Worm (Caenorhabditis elegans): ENCODE results near the gene rsp-5.
A peak's percentile ranks its signal among the peaks of the same experiment; 100 is the strongest.

rsp-5 gene

DNA sequence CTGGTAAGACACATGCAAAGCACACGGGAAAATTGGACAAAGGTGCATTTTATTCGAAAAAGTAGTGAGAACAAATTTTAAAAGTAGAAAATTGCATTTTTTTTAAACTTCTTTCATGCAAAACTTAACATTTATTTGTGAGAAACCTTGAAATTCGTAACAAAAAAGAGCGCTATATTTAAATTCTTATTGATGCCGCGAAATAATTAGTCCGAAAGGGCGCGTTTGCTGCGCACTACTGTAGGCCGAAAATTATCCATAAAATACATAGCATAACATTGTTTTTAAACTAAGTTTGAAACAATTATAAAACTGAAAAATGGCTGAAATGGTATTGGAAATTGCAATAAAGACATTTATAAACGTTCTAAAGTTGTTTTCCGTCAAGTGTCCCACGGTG lies 29.7 kb downstream of the rsp-5 start:
- no peak for TF ChIP-seq tbx-2 (tag; optimal IDR thresholded peaks at IDR 0.05)
- peak in 1 of 2 experiments; percentile 75 for TF ChIP-seq lsy-2 (tag; optimal IDR thresholded peaks at IDR 0.05)
- TF ChIP-seq snpc-4 (tag; optimal IDR thresholded peaks at IDR 0.05), result no peak
- no peak for TF ChIP-seq C04F5.9 (tag; optimal IDR thresholded peaks at IDR 0.05)
- no peak for TF ChIP-seq elt-2 (tag; optimal IDR thresholded peaks at IDR 0.05)
- TF ChIP-seq nhr-90 (tag; optimal IDR thresholded peaks at IDR 0.05; ENCODE audit: poor library complexity), result no peak
- no peak for TF ChIP-seq mdl-1 (tag; optimal IDR thresholded peaks at IDR 0.05)
- TF ChIP-seq egl-13 (tag; optimal IDR thresholded peaks at IDR 0.05), result no peak
- TF ChIP-seq ceh-88 (GFP tag; IDR thresholded peaks at IDR 0.05), result no peak
- no peak for TF ChIP-seq lin-13 (GFP tag; optimal IDR thresholded peaks at IDR 0.05)
- TF ChIP-seq hlh-4 (tag; optimal IDR thresholded peaks at IDR 0.05), result no peak
- peak in 2 of 3 experiments; percentile 47 to 64 for TF ChIP-seq dpl-1 (GFP tag; optimal IDR thresholded peaks at IDR 0.05)
- TF ChIP-seq pax-3 (tag; optimal IDR thresholded peaks at IDR 0.05), result no peak
- TF ChIP-seq hlh-17 (GFP tag; optimal IDR thresholded peaks at IDR 0.05; ENCODE audit: borderline replicate concordance), result no peak
- peak; percentile 39 for TF ChIP-seq mep-1 (tag; optimal IDR thresholded peaks at IDR 0.05)
- no peak for TF ChIP-seq xbp-1 (tag; optimal IDR thresholded peaks at IDR 0.05)
- TF ChIP-seq unc-62 (GFP tag; optimal IDR thresholded peaks at IDR 0.05), result no peak
- no peak for TF ChIP-seq vab-15 (tag; optimal IDR thresholded peaks at IDR 0.05)
- TF ChIP-seq hpl-2 (GFP tag; optimal IDR thresholded peaks at IDR 0.05), result no peak
- TF ChIP-seq blmp-1 (tag; optimal IDR thresholded peaks at IDR 0.05), result peak; percentile 1
- TF ChIP-seq dsc-1 (tag; optimal IDR thresholded peaks at IDR 0.05), result no peak
- peak in 1 of 2 experiments; percentile 67 for TF ChIP-seq lin-35 (GFP tag; optimal IDR thresholded peaks at IDR 0.05)
- TF ChIP-seq efl-1 (optimal IDR thresholded peaks at IDR 0.05), result peak; percentile 31
- peak; percentile 45 to 94 for TF ChIP-seq efl-1 (GFP tag; optimal IDR thresholded peaks at IDR 0.05 in 1 of 2)
- TF ChIP-seq nhr-71 (tag; optimal IDR thresholded peaks at IDR 0.05), result no peak

DNA sequence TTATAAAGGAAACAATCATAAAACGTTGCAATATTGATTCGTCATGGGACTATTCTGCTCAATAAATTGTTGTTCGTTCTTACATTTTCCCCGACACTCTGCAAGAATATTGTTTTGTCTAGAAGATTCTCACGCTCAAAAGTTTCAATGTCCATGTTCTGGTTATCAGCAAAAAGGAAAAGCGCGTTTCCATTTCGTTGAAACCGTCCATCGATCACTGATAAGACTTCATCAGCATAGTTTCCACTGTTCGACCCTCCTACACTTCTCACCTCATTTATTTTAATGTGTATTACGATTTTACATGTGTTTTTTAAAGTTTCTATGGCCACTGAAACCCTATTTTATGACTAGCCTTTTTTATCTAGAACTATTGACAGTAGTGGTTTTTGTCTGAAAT lies 30.1 kb downstream of the rsp-5 start:
- TF ChIP-seq aha-1 (tag; optimal IDR thresholded peaks at IDR 0.05), result no peak
- TF ChIP-seq sptf-1 (tag; optimal IDR thresholded peaks at IDR 0.05), result no peak
- TF ChIP-seq lin-13 (GFP tag; optimal IDR thresholded peaks at IDR 0.05), result no peak
- no peak for TF ChIP-seq snu-23 (GFP tag; optimal IDR thresholded peaks at IDR 0.05)
- no peak for TF ChIP-seq unc-86 (tag; optimal IDR thresholded peaks at IDR 0.05)
- peak; percentile 45 for TF ChIP-seq pqm-1 (tag; optimal IDR thresholded peaks at IDR 0.05)
- TF ChIP-seq efl-1 (optimal IDR thresholded peaks at IDR 0.05), result no peak
- TF ChIP-seq efl-1 (GFP tag; optimal IDR thresholded peaks at IDR 0.05 in 1 of 2), result peak in 1 of 2 experiments; percentile 87
- no peak for TF ChIP-seq nhr-90 (tag; optimal IDR thresholded peaks at IDR 0.05; ENCODE audit: poor library complexity)
- no peak for TF ChIP-seq ces-1 (GFP tag; optimal IDR thresholded peaks at IDR 0.05)
- no peak for TF ChIP-seq egl-13 (tag; optimal IDR thresholded peaks at IDR 0.05)
- TF ChIP-seq nhr-19 (GFP tag; conservative IDR thresholded peaks at IDR 0.05), result no peak
- no peak for TF ChIP-seq vab-15 (tag; optimal IDR thresholded peaks at IDR 0.05)
- TF ChIP-seq blmp-1 (tag; optimal IDR thresholded peaks at IDR 0.05), result peak; percentile 40
- no peak for TF ChIP-seq nhr-76 (tag; optimal IDR thresholded peaks at IDR 0.05)
- TF ChIP-seq xbp-1 (tag; optimal IDR thresholded peaks at IDR 0.05), result no peak
- no peak for TF ChIP-seq ama-1 (optimal IDR thresholded peaks at IDR 0.05)
- no peak for TF ChIP-seq tbx-2 (tag; optimal IDR thresholded peaks at IDR 0.05)
- TF ChIP-seq fkh-10 (GFP tag; optimal IDR thresholded peaks at IDR 0.05), result no peak
- TF ChIP-seq Y116A8C.19 (tag; optimal IDR thresholded peaks at IDR 0.05; ENCODE audit: borderline replicate concordance), result no peak
- TF ChIP-seq elt-2 (tag; optimal IDR thresholded peaks at IDR 0.05), result peak; percentile 57
- TF ChIP-seq unc-130 (tag; optimal IDR thresholded peaks at IDR 0.05), result no peak
- no peak for TF ChIP-seq nhr-11 (tag; optimal IDR thresholded peaks at IDR 0.05)
- TF ChIP-seq nhr-12 (tag; optimal IDR thresholded peaks at IDR 0.05), result no peak
- TF ChIP-seq fos-1 (tag; optimal IDR thresholded peaks at IDR 0.05), result no peak
- no peak for TF ChIP-seq hlh-17 (GFP tag; optimal IDR thresholded peaks at IDR 0.05; ENCODE audit: borderline replicate concordance)
- TF ChIP-seq dpl-1 (GFP tag; optimal IDR thresholded peaks at IDR 0.05), result no peak

DNA sequence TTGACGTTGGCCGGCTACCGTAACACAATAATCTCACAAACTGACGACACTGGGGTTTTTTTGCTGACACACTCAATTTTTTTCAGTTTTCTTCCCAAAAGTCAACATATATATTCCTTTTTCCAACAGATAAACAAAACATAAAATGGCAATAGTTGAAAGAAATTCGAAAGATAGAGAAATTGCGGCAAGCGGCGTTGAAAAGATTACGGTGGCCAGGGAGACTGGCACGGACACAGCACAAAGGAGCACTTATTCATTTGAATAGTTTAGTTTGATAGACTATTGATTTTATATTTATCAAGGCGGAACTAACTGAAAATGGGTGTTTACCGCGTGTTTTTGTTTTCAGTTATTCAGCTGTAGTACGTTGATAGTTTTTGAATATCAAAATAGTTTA lies 31.4 kb downstream of the rsp-5 start, which contains the start of gene toe-2:
Gene toe-2 (minus strand): TSS at position 70 of the 400 bp plus-strand sequence.
- TF ChIP-seq lin-39 (tag; optimal IDR thresholded peaks at IDR 0.05), result no peak
- no peak for TF ChIP-seq ceh-88 (GFP tag; IDR thresholded peaks at IDR 0.05)
- TF ChIP-seq ztf-11 (tag; optimal IDR thresholded peaks at IDR 0.05), result no peak
- TF ChIP-seq lsy-2 (tag; optimal IDR thresholded peaks at IDR 0.05), result no peak
- TF ChIP-seq fkh-10 (GFP tag; optimal IDR thresholded peaks at IDR 0.05), result no peak
- TF ChIP-seq efl-1 (optimal IDR thresholded peaks at IDR 0.05), result no peak
- no peak for TF ChIP-seq efl-1 (GFP tag; optimal IDR thresholded peaks at IDR 0.05 in 1 of 2)
- TF ChIP-seq nhr-11 (tag; optimal IDR thresholded peaks at IDR 0.05), result no peak
- no peak for TF ChIP-seq ceh-63 (GFP tag; optimal IDR thresholded peaks at IDR 0.05)
- TF ChIP-seq grh-1 (GFP tag; IDR thresholded peaks at IDR 0.05), result no peak
